Fruit fly (Drosophila melanogaster) whole organism, embryonic: ENCODE measurements around the gene CG2129.

ENCODE experiments used
- Antp ChIP-seq: fragments of 200-800 bp; sonication (Bioruptor generic); optimal IDR thresholded peaks from 3 replicates; lab custom pipeline; 2016; ENCODE audit warnings: missing biosample characterization, missing genetic modification characterization
- B-H1 ChIP-seq: fragments of 200-800 bp; sonication (Bioruptor generic); IDR thresholded peaks from 3 replicates; pipeline ENCODE4 v1.3.6; 2022; ENCODE audit warnings: missing biosample characterization, missing genetic modification characterization
- C15 ChIP-seq: fragments of 200-800 bp; sonication (Bioruptor generic); IDR thresholded peaks from 3 replicates; pipeline ENCODE4 v1.3.6; 2022; ENCODE audit warnings: missing biosample characterization, missing genetic modification characterization
- CG10462 ChIP-seq: fragments of 200-800 bp; sonication (Bioruptor generic); optimal IDR thresholded peaks from 2 replicates; lab custom pipeline; 2016; ENCODE audit warnings: missing biosample characterization, missing genetic modification characterization
- CG11247 ChIP-seq: fragments of 200-800 bp; sonication (Bioruptor generic); IDR thresholded peaks from 2 replicates; pipeline ENCODE4 v1.3.6; 2022; ENCODE audit warnings: missing biosample characterization, missing genetic modification characterization
- CG12155 ChIP-seq: fragments of 200-800 bp; sonication (Bioruptor generic); optimal IDR thresholded peaks from 3 replicates; lab custom pipeline; 2016; ENCODE audit warnings: missing biosample characterization, missing genetic modification characterization
- CG12391 ChIP-seq: fragments of 200-800 bp; sonication (Bioruptor generic); optimal IDR thresholded peaks from 3 replicates; lab custom pipeline; 2018; ENCODE audit warnings: missing biosample characterization, mild to moderate bottlenecking, missing genetic modification characterization, moderate library complexity
- CG12942 ChIP-seq: fragments of 200-800 bp; sonication (Bioruptor generic); optimal IDR thresholded peaks from 3 replicates; lab custom pipeline; 2016; ENCODE audit warnings: missing biosample characterization, missing genetic modification characterization
- CG15073 ChIP-seq: fragments of 200-800 bp; sonication (Bioruptor generic); optimal IDR thresholded peaks from 2 replicates; lab custom pipeline; 2016; ENCODE audit warnings: missing biosample characterization, missing genetic modification characterization
- CG1529 ChIP-seq: fragments of 200-800 bp; sonication (Bioruptor generic); optimal IDR thresholded peaks from 3 replicates; lab custom pipeline; 2018; ENCODE audit warnings: missing biosample characterization, missing genetic modification characterization
- CG15696 ChIP-seq: fragments of 200-800 bp; sonication (Bioruptor generic); optimal IDR thresholded peaks from 2 replicates; lab custom pipeline; 2019; ENCODE audit warnings: missing biosample characterization, mild to moderate bottlenecking, missing genetic modification characterization, moderate library complexity
- CG1603 ChIP-seq: fragments of 200-800 bp; sonication (Bioruptor generic); optimal IDR thresholded peaks from 2 replicates; lab custom pipeline; 2019; ENCODE audit warnings: missing biosample characterization, mild to moderate bottlenecking, missing genetic modification characterization, moderate library complexity
- CG16863 ChIP-seq: fragments of 200-800 bp; sonication (Bioruptor generic); optimal IDR thresholded peaks from 3 replicates; lab custom pipeline; 2016; ENCODE audit warnings: missing biosample characterization, missing genetic modification characterization
- CG18764 ChIP-seq: fragments of 200-800 bp; sonication (Bioruptor generic); optimal IDR thresholded peaks from 3 replicates; lab custom pipeline; 2016; ENCODE audit warnings: missing biosample characterization, missing genetic modification characterization
- CG2116 ChIP-seq: fragments of 200-800 bp; sonication (Bioruptor generic); optimal IDR thresholded peaks from 3 replicates; lab custom pipeline; 2018; ENCODE audit warnings: missing biosample characterization, mild to moderate bottlenecking, missing genetic modification characterization
- CG2199 ChIP-seq: fragments of 200-800 bp; sonication (Bioruptor generic); IDR thresholded peaks from 3 replicates; pipeline ENCODE4 v1.3.6; 2022; ENCODE audit warnings: missing biosample characterization, missing genetic modification characterization
- CG30403 ChIP-seq: fragments of 200-800 bp; sonication (Bioruptor generic); optimal IDR thresholded peaks from 3 replicates; lab custom pipeline; 2016; ENCODE audit warnings: missing biosample characterization, missing genetic modification characterization
- CG33557 ChIP-seq: fragments of 200-800 bp; sonication (Bioruptor generic); optimal IDR thresholded peaks from 2 replicates; lab custom pipeline; 2019; ENCODE audit warnings: missing biosample characterization, mild to moderate bottlenecking, missing genetic modification characterization, moderate library complexity
- CG34224 ChIP-seq: fragments of 200-800 bp; sonication (Bioruptor generic); IDR thresholded peaks from 3 replicates; pipeline ENCODE4 v1.3.6; 2022; ENCODE audit warnings: missing biosample characterization, missing genetic modification characterization; ENCODE audit not compliant: partially characterized antibody
- CG4328 ChIP-seq: fragments of 200-800 bp; sonication (Bioruptor generic); optimal IDR thresholded peaks from 3 replicates; lab custom pipeline; 2017; ENCODE audit warnings: missing biosample characterization, missing genetic modification reagents, missing genetic modification characterization
- CG4820 ChIP-seq: fragments of 200-800 bp; sonication (Bioruptor generic); optimal IDR thresholded peaks from 3 replicates; lab custom pipeline; 2016; ENCODE audit warnings: missing biosample characterization, missing genetic modification characterization
- CG5245 ChIP-seq: fragments of 200-800 bp; sonication (Bioruptor generic); optimal IDR thresholded peaks from 3 replicates; lab custom pipeline; 2016; ENCODE audit warnings: missing biosample characterization, missing genetic modification characterization
- CG8290 ChIP-seq, 3 experiments: fragments of 200-800 bp; sonication (Bioruptor generic); optimal IDR thresholded peaks; 2 replicates each; lab custom pipeline; 2016 to 2019; ENCODE audit warnings: missing biosample characterization in 3 of 3, missing genetic modification characterization in 3 of 3, mild to moderate bottlenecking in 2 of 3, moderate library complexity in 1 of 3
- CG8359 ChIP-seq: fragments of 200-800 bp; sonication (Bioruptor generic); optimal IDR thresholded peaks from 2 replicates; lab custom pipeline; 2017; ENCODE audit warnings: missing biosample characterization, mild to moderate bottlenecking, missing genetic modification characterization, borderline replicate concordance
- CG9437 ChIP-seq: fragments of 200-800 bp; sonication (Bioruptor generic); optimal IDR thresholded peaks from 2 replicates; lab custom pipeline; 2018; ENCODE audit warnings: missing biosample characterization, mild to moderate bottlenecking, missing genetic modification characterization
- CG9932 ChIP-seq: fragments of 200-800 bp; sonication (Bioruptor generic); IDR thresholded peaks from 2 replicates; pipeline ENCODE4 v1.3.6; 2022; ENCODE audit warnings: missing biosample characterization, missing genetic modification characterization
- CoRest ChIP-seq: fragments of 200-800 bp; sonication (Bioruptor generic); optimal IDR thresholded peaks from 3 replicates; lab custom pipeline; 2018; ENCODE audit warnings: missing biosample characterization, mild to moderate bottlenecking, missing genetic modification characterization, moderate library complexity
- D ChIP-seq, 2 experiments: fragments of 200-800 bp in 1 of 2; fragments of >200 bp in 1 of 2; sonication (Bioruptor generic) in 1 of 2; optimal IDR thresholded peaks; 2 replicates in 1 of 2; 3 replicates in 1 of 2; lab custom pipeline; 2017; ENCODE audit warnings: mild to moderate bottlenecking in 1 of 2, missing biosample characterization in 1 of 2, missing genetic modification characterization in 1 of 2, missing genetic modification reagents in 1 of 2
- Drgx ChIP-seq: fragments of 200-800 bp; sonication (Bioruptor generic); IDR thresholded peaks from 2 replicates; pipeline ENCODE4 v1.3.6; 2022; ENCODE audit warnings: missing biosample characterization, missing genetic modification characterization
- Fer2 ChIP-seq: fragments of 200-800 bp; sonication (Bioruptor generic); optimal IDR thresholded peaks from 2 replicates; lab custom pipeline; 2018; ENCODE audit warnings: missing biosample characterization, mild to moderate bottlenecking, missing genetic modification characterization, moderate library complexity
- H15 ChIP-seq: fragments of 200-800 bp; sonication (Bioruptor generic); IDR thresholded peaks from 3 replicates; pipeline ENCODE4 v1.3.6; 2022; ENCODE audit warnings: missing biosample characterization, missing genetic modification characterization
- Hand ChIP-seq: fragments of 200-800 bp; sonication (Bioruptor generic); optimal IDR thresholded peaks from 2 replicates; lab custom pipeline; 2017; ENCODE audit warnings: mild to moderate bottlenecking, missing biosample characterization, missing genetic modification reagents, missing genetic modification characterization
- Med ChIP-seq: fragments of 200-800 bp; sonication (Bioruptor generic); peaks from one replicate; lab custom pipeline; 2016; ENCODE audit warnings: missing biosample characterization, missing genetic modification characterization, mild to moderate bottlenecking, inconsistent platforms, moderate library complexity
- Nf-YA ChIP-seq: fragments of 200-800 bp; sonication (Bioruptor generic); IDR thresholded peaks from 2 replicates; pipeline ENCODE4 v1.3.6; 2022; ENCODE audit warnings: missing biosample characterization, missing genetic modification characterization
- Oli ChIP-seq: fragments of 200-800 bp; sonication (Bioruptor generic); optimal IDR thresholded peaks from 2 replicates; lab custom pipeline; 2018; ENCODE audit warnings: missing biosample characterization, mild to moderate bottlenecking, missing genetic modification characterization, moderate library complexity
- Opbp ChIP-seq: fragments of 200-800 bp; sonication (Bioruptor generic); IDR thresholded peaks from 3 replicates; pipeline ENCODE4 v1.3.6; 2022; ENCODE audit warnings: missing biosample characterization, missing genetic modification characterization; ENCODE audit not compliant: partially characterized antibody
- Optix ChIP-seq: fragments of 200-800 bp; sonication (Bioruptor generic); IDR thresholded peaks from 3 replicates; pipeline ENCODE4 v1.3.6; 2022; ENCODE audit warnings: missing biosample characterization, missing genetic modification characterization
- Sox100B ChIP-seq: fragments of 200-800 bp; sonication (Bioruptor generic); optimal IDR thresholded peaks from 3 replicates; lab custom pipeline; 2018; ENCODE audit warnings: missing biosample characterization, mild to moderate bottlenecking, missing genetic modification characterization
- Stat92E ChIP-seq, 3 experiments: fragments of >200 bp in 2 of 3; fragments of 200-800 bp in 1 of 3; sonication (Bioruptor generic) in 1 of 3; optimal IDR thresholded peaks; 2 replicates each; lab custom pipeline; 2017 to 2019; ENCODE audit warnings: missing biosample characterization in 3 of 3, missing genetic modification characterization in 3 of 3, mild to moderate bottlenecking in 1 of 3, moderate library complexity in 1 of 3
- bab2 ChIP-seq: fragments of 200-800 bp; sonication (Bioruptor generic); optimal IDR thresholded peaks from 2 replicates; lab custom pipeline; 2016; ENCODE audit warnings: missing biosample characterization, missing genetic modification characterization
- cg ChIP-seq: fragments of 200-800 bp; sonication (Bioruptor generic); optimal IDR thresholded peaks from 3 replicates; lab custom pipeline; 2019; ENCODE audit warnings: missing biosample characterization, mild to moderate bottlenecking, missing genetic modification characterization, moderate library complexity
- kni ChIP-seq: fragments of 200-800 bp; sonication (Bioruptor generic); optimal IDR thresholded peaks from 3 replicates; lab custom pipeline; 2017; ENCODE audit warnings: mild to moderate bottlenecking, missing biosample characterization, missing genetic modification reagents, missing genetic modification characterization
- nmo ChIP-seq: fragments of 200-800 bp; sonication (Bioruptor generic); optimal IDR thresholded peaks from 2 replicates; lab custom pipeline; 2018; ENCODE audit warnings: missing biosample characterization, mild to moderate bottlenecking, missing genetic modification characterization, moderate library complexity
- oc ChIP-seq: fragments of 200-800 bp; sonication (Bioruptor generic); optimal IDR thresholded peaks from 2 replicates; lab custom pipeline; 2018; ENCODE audit warnings: missing biosample characterization, mild to moderate bottlenecking, missing genetic modification characterization, moderate library complexity
- pum ChIP-seq: fragments of 200-800 bp; sonication (Bioruptor generic); optimal IDR thresholded peaks from 2 replicates; lab custom pipeline; 2016; ENCODE audit warnings: missing biosample characterization, missing genetic modification characterization
- sc ChIP-seq, 3 experiments: fragments of >200 bp in 2 of 3; fragments of 200-800 bp in 1 of 3; sonication (Bioruptor generic) in 1 of 3; optimal IDR thresholded peaks; 2 replicates in 2 of 3; 3 replicates in 1 of 3; lab custom pipeline; 2017; ENCODE audit warnings: mild to moderate bottlenecking in 1 of 3, missing biosample characterization in 1 of 3, missing genetic modification characterization in 1 of 3, missing genetic modification reagents in 1 of 3
- tgo ChIP-seq: fragments of 200-800 bp; sonication (Bioruptor generic); IDR thresholded peaks from 3 replicates; pipeline ENCODE4 v1.3.6; 2022; ENCODE audit warnings: missing biosample characterization, missing genetic modification characterization
- toy ChIP-seq: fragments of 200-800 bp; sonication (Bioruptor generic); IDR thresholded peaks from 2 replicates; pipeline ENCODE4 v1.3.6; 2022; ENCODE audit warnings: missing biosample characterization, missing genetic modification characterization
- trem ChIP-seq: fragments of 200-800 bp; optimal IDR thresholded peaks from 3 replicates; lab custom pipeline; 2019; ENCODE audit warnings: missing biosample characterization, mild to moderate bottlenecking, missing genetic modification characterization, moderate library complexity
- trh ChIP-seq: fragments of 200-800 bp; sonication (Bioruptor generic); optimal IDR thresholded peaks from 2 replicates; lab custom pipeline; 2016; ENCODE audit warnings: missing biosample characterization, missing genetic modification characterization

The CG2129 gene

dm6 chrX:8122834-8123233, 22.8 kb upstream of the CG2129 start (continued):
- TF ChIP-seq CG8359 (no peak), toy (GFP tag; lab: Robert Waterston, UW) (no peak), CG33557 (GFP tag; lab: Kevin White, UChicago) (peak; percentile 2), Sox100B (GFP tag; lab: Kevin White, UChicago) (peak; percentile 18), CG8290 (GFP tag; optimal IDR thresholded peaks at IDR 0.05; lab: Kevin White, UChicago) (no peak), CG8290 (tag; optimal IDR thresholded peaks at IDR 0.05; lab: Kevin White, UChicago) (no peak), CG18764 (GFP tag; lab: Kevin White, UChicago) (no peak), H15 (GFP tag; lab: Robert Waterston, UW) (no peak), Opbp (no peak), Med (GFP tag; lab: Kevin White, UChicago) (peak; percentile 29), CG4820 (GFP tag; lab: Kevin White, UChicago) (peak; percentile 10), Drgx (GFP tag; lab: Robert Waterston, UW) (peak; percentile 70), Oli (tag; lab: Kevin White, UChicago) (peak; percentile 27), CG1603 (tag; lab: Kevin White, UChicago) (peak; percentile 38), B-H1 (GFP tag; lab: Robert Waterston, UW) (no peak), CG9932 (no peak), CG12391 (tag; lab: Kevin White, UChicago) (peak; percentile 0), C15 (no peak), Hand (no peak), CG12942 (GFP tag; lab: Kevin White, UChicago) (no peak), Antp (GFP tag; lab: Kevin White, UChicago) (no peak), CG15696 (tag; lab: Kevin White, UChicago) (peak; percentile 11), oc (tag; lab: Kevin White, UChicago) (no peak), bab2 (GFP tag; lab: Kevin White, UChicago) (no peak), CG30403 (GFP tag; lab: Kevin White, UChicago) (peak; percentile 15), CG16863 (GFP tag; lab: Kevin White, UChicago) (peak; percentile 5), nmo (GFP tag; lab: Kevin White, UChicago) (peak; percentile 60), CG2116 (peak; percentile 12), cg (no peak), trem (tag; lab: Kevin White, UChicago) (peak; percentile 11), Optix (GFP tag; lab: Robert Waterston, UW) (no peak), D (optimal IDR thresholded peaks at IDR 0.05; lab: Kevin White, UChicago) (no peak), D (GFP tag; optimal IDR thresholded peaks at IDR 0.05; lab: Kevin White, UChicago) (peak; percentile 28), CG15073 (GFP tag; lab: Kevin White, UChicago) (no peak)

dm6 chrX:8125224-8125649, 20.4 kb upstream of the CG2129 start:
- TF ChIP-seq Stat92E (GFP tag; optimal IDR thresholded peaks at IDR 0.05; lab: Kevin White, UChicago) = no peak
- peak; percentile 3 for TF ChIP-seq CG4328 (GFP tag; lab: Kevin White, UChicago)
- no peak for TF ChIP-seq sc (optimal IDR thresholded peaks at IDR 0.05; lab: Kevin White, UChicago)
- TF ChIP-seq sc (GFP tag; optimal IDR thresholded peaks at IDR 0.05; lab: Kevin White, UChicago) = peak; percentile 40
- TF ChIP-seq kni (GFP tag; lab: Kevin White, UChicago) = no peak
- peak; percentile 9 for TF ChIP-seq CG1529 (GFP tag; lab: Kevin White, UChicago)
- TF ChIP-seq pum (GFP tag; lab: Kevin White, UChicago) = no peak
- TF ChIP-seq Fer2 (tag; lab: Kevin White, UChicago) = no peak
- TF ChIP-seq Nf-YA (GFP tag; lab: Robert Waterston, UW) = no peak
- TF ChIP-seq CoRest (tag; lab: Kevin White, UChicago) = peak; percentile 61
- no peak for TF ChIP-seq CG12155 (GFP tag; lab: Kevin White, UChicago)
- peak; percentile 64 for TF ChIP-seq CG9437 (GFP tag; lab: Kevin White, UChicago)
- TF ChIP-seq trh (GFP tag; lab: Kevin White, UChicago) = no peak
- no peak for TF ChIP-seq CG2199 (GFP tag; lab: Robert Waterston, UW)
- TF ChIP-seq CG5245 (GFP tag; lab: Kevin White, UChicago) = no peak
- no peak for TF ChIP-seq CG8359
- TF ChIP-seq tgo (GFP tag; lab: Robert Waterston, UW) = peak; percentile 36; the same call in 2 of the 3 replicates
- TF ChIP-seq CG11247 = no peak
- no peak for TF ChIP-seq CG10462
- no peak for TF ChIP-seq CG34224 (GFP tag; lab: Robert Waterston, UW)
